Worm (Caenorhabditis elegans) whole organism, L1 larva: Measurements from ENCODE around the gene ZC15.10.

ENCODE experiments used
- C04F5.9 ChIP-seq: sonication (generic microtip); optimal IDR thresholded peaks from 2 replicates; lab custom pipeline; 2016; ENCODE audit warnings: missing genetic modification characterization, missing compliant biosample characterization
- C16A3.4 ChIP-seq: fragments of 150-350 bp; optimal IDR thresholded peaks from 2 replicates; lab custom pipeline; 2014; ENCODE audit warnings: missing biosample characterization, missing genetic modification characterization
- alr-1 ChIP-seq: fragments of 200-800 bp; sonication (Bioruptor generic); optimal IDR thresholded peaks from 2 replicates; lab custom pipeline; 2018; ENCODE audit warnings: borderline replicate concordance, mild to moderate bottlenecking, missing genetic modification characterization, missing compliant biosample characterization
- blmp-1 ChIP-seq: fragments of 150-350 bp; optimal IDR thresholded peaks from 2 replicates; lab custom pipeline; 2014; ENCODE audit warnings: missing biosample characterization, missing genetic modification characterization
- ceh-8 ChIP-seq: fragments of 200-800 bp; sonication (Bioruptor generic); optimal IDR thresholded peaks from 2 replicates; lab custom pipeline; 2018; ENCODE audit warnings: mild to moderate bottlenecking, missing genetic modification characterization, moderate library complexity, missing compliant biosample characterization
- ces-1 ChIP-seq: fragments of 150-350 bp; optimal IDR thresholded peaks from 2 replicates; lab custom pipeline; 2014; ENCODE audit warnings: missing biosample characterization, missing genetic modification reagents, missing genetic modification characterization
- dpl-1 ChIP-seq, 3 experiments: fragments of 150-350 bp in 2 of 3; sonication (generic microtip) in 1 of 3; optimal IDR thresholded peaks; 2 replicates each; lab custom pipeline; 2014 to 2017; ENCODE audit warnings: missing biosample characterization in 3 of 3, missing genetic modification characterization in 3 of 3, missing genetic modification reagents in 3 of 3
- dsc-1 ChIP-seq: sonication (generic microtip); optimal IDR thresholded peaks from 2 replicates; lab custom pipeline; 2016; ENCODE audit warnings: mild to moderate bottlenecking, missing genetic modification characterization, missing compliant biosample characterization
- egl-13 ChIP-seq: sonication (generic microtip); optimal IDR thresholded peaks from 2 replicates; lab custom pipeline; 2016; ENCODE audit warnings: missing genotype, missing genetic modification reagents, missing genetic modification characterization, missing compliant biosample characterization
- elt-2 ChIP-seq: sonication (generic microtip); optimal IDR thresholded peaks from 2 replicates; lab custom pipeline; 2016; ENCODE audit warnings: missing genetic modification characterization, mild to moderate bottlenecking, inconsistent platforms, missing compliant biosample characterization, missing genetic modification reagents
- ets-5 ChIP-seq: fragments of 200-800 bp; sonication (Bioruptor generic); IDR thresholded peaks from 2 replicates; pipeline ENCODE4 v1.3.6; 2022; ENCODE audit warnings: missing genetic modification characterization, missing compliant biosample characterization
- fkh-10 ChIP-seq: sonication (generic microtip); optimal IDR thresholded peaks from 2 replicates; lab custom pipeline; 2017; ENCODE audit warnings: missing biosample characterization, missing genetic modification reagents, missing genetic modification characterization
- grh-1 ChIP-seq: fragments of 200-800 bp; sonication (Bioruptor generic); IDR thresholded peaks from 2 replicates; pipeline ENCODE4 v1.3.6; 2022; ENCODE audit warnings: missing genetic modification reagents, missing genetic modification characterization, missing compliant biosample characterization
- hlh-17 ChIP-seq: fragments of 200-800 bp; sonication (Bioruptor generic); optimal IDR thresholded peaks from 2 replicates; lab custom pipeline; 2018; ENCODE audit warnings: missing genetic modification characterization, mild to moderate bottlenecking, missing compliant biosample characterization, moderate library complexity, borderline replicate concordance
- hlh-4 ChIP-seq: sonication (generic microtip); optimal IDR thresholded peaks from 2 replicates; lab custom pipeline; 2016; ENCODE audit warnings: mild to moderate bottlenecking, missing genetic modification characterization, missing compliant biosample characterization
- hpl-2 ChIP-seq: fragments of 150-350 bp; optimal IDR thresholded peaks from 2 replicates; lab custom pipeline; 2014; ENCODE audit warnings: missing biosample characterization, missing genetic modification reagents, missing genetic modification characterization
- irx-1 ChIP-seq: sonication (generic microtip); optimal IDR thresholded peaks from 2 replicates; lab custom pipeline; 2016; ENCODE audit warnings: missing genetic modification characterization, missing compliant biosample characterization
- isw-1 ChIP-seq: fragments of 200-800 bp; sonication (Bioruptor generic); IDR thresholded peaks from 2 replicates; pipeline ENCODE4 v1.3.6; 2022; ENCODE audit warnings: missing genetic modification characterization, missing compliant biosample characterization
- jun-1 ChIP-seq: fragments of 150-350 bp; optimal IDR thresholded peaks from 2 replicates; lab custom pipeline; 2014; ENCODE audit warnings: missing biosample characterization, missing genetic modification reagents, missing genetic modification characterization
- lin-13 ChIP-seq: fragments of 150-350 bp; optimal IDR thresholded peaks from 2 replicates; lab custom pipeline; 2014; ENCODE audit warnings: missing biosample characterization, missing genetic modification reagents, missing genetic modification characterization
- lin-15B ChIP-seq: fragments of 150-350 bp; sonication (generic microtip); optimal IDR thresholded peaks from 3 replicates; lab custom pipeline; 2014; ENCODE audit warnings: missing biosample characterization, missing genetic modification characterization
- lir-3 ChIP-seq: sonication (generic microtip); optimal IDR thresholded peaks from 2 replicates; lab custom pipeline; 2016; ENCODE audit warnings: mild to moderate bottlenecking, missing genetic modification characterization, moderate library complexity, missing compliant biosample characterization; ENCODE audit not compliant: poor library complexity
- mdl-1 ChIP-seq, 2 experiments: fragments of 150-350 bp; optimal IDR thresholded peaks; 2 replicates each; lab custom pipeline; 2014 to 2017; ENCODE audit warnings: missing biosample characterization in 2 of 2, missing genetic modification characterization in 2 of 2, inconsistent platforms in 1 of 2
- mef-2 ChIP-seq: fragments of 150-350 bp; optimal IDR thresholded peaks from 2 replicates; lab custom pipeline; 2014; ENCODE audit warnings: missing biosample characterization, missing genetic modification characterization
- nhr-28 ChIP-seq: fragments of 150-350 bp; optimal IDR thresholded peaks from 2 replicates; lab custom pipeline; 2014; ENCODE audit warnings: missing biosample characterization, missing genetic modification characterization
- nhr-47 ChIP-seq: sonication (generic microtip); optimal IDR thresholded peaks from 2 replicates; lab custom pipeline; 2016; ENCODE audit warnings: mild to moderate bottlenecking, missing genetic modification characterization, moderate library complexity, missing compliant biosample characterization
- nhr-77 ChIP-seq: fragments of 150-350 bp; optimal IDR thresholded peaks from 2 replicates; lab custom pipeline; 2014; ENCODE audit warnings: missing biosample characterization, missing genetic modification characterization
- nhr-85 ChIP-seq: sonication (generic microtip); peaks from one replicate; lab custom pipeline; 2016; ENCODE audit warnings: missing genetic modification characterization, inconsistent platforms, missing compliant biosample characterization
- pax-3 ChIP-seq: fragments of 200-800 bp; sonication (Bioruptor generic); optimal IDR thresholded peaks from 2 replicates; lab custom pipeline; 2018; ENCODE audit warnings: mild to moderate bottlenecking, missing genetic modification characterization, moderate library complexity, missing compliant biosample characterization
- skn-1 ChIP-seq: fragments of 150-350 bp; optimal IDR thresholded peaks from 2 replicates; lab custom pipeline; 2014; ENCODE audit warnings: missing biosample characterization, missing genetic modification characterization
- sup-37 ChIP-seq: fragments of 200-800 bp; sonication (Bioruptor generic); optimal IDR thresholded peaks from 2 replicates; lab custom pipeline; 2018; ENCODE audit warnings: mild to moderate bottlenecking, missing genetic modification characterization, missing compliant biosample characterization
- swsn-7 ChIP-seq: sonication (generic microtip); optimal IDR thresholded peaks from 2 replicates; lab custom pipeline; 2016; ENCODE audit warnings: missing genetic modification characterization, missing compliant biosample characterization
- unc-30 ChIP-seq: sonication (generic microtip); optimal IDR thresholded peaks from 2 replicates; lab custom pipeline; 2017; ENCODE audit warnings: missing biosample characterization, missing genetic modification characterization
- unc-62 ChIP-seq: fragments of 150-350 bp; optimal IDR thresholded peaks from 2 replicates; lab custom pipeline; 2014; ENCODE audit warnings: missing biosample characterization, missing genetic modification reagents, missing genetic modification characterization
- unc-86 ChIP-seq: sonication (generic microtip); optimal IDR thresholded peaks from 2 replicates; lab custom pipeline; 2016; ENCODE audit warnings: missing genetic modification characterization, missing compliant biosample characterization
- xbp-1 ChIP-seq: sonication (generic microtip); optimal IDR thresholded peaks from 2 replicates; lab custom pipeline; 2016; ENCODE audit warnings: missing genetic modification characterization, missing compliant biosample characterization
- zag-1 ChIP-seq: fragments of 150-350 bp; optimal IDR thresholded peaks from 2 replicates; lab custom pipeline; 2014; ENCODE audit warnings: missing biosample characterization, missing genetic modification characterization
- zip-4 ChIP-seq: fragments of 200-800 bp; sonication (Bioruptor generic); optimal IDR thresholded peaks from 2 replicates; lab custom pipeline; 2018; ENCODE audit warnings: mild to moderate bottlenecking, missing genetic modification characterization, moderate library complexity, missing compliant biosample characterization
- ztf-11 ChIP-seq, 2 experiments: sonication (generic microtip); optimal IDR thresholded peaks; 2 replicates each; lab custom pipeline; 2016 to 2017; ENCODE audit warnings: missing genetic modification characterization in 2 of 2, missing biosample characterization in 1 of 2, missing compliant biosample characterization in 1 of 2
- ztf-4 ChIP-seq: fragments of 150-350 bp; optimal IDR thresholded peaks from 2 replicates; lab custom pipeline; 2014; ENCODE audit warnings: missing biosample characterization, missing genetic modification characterization

Gene ZC15.10

ce11 chrV:20325417-20325816 lies 14.9 kb downstream of the ZC15.10 start, which contains the start of gene Y38H6A.1:
Gene Y38H6A.1, plus strand, starts transcription at chrV:20325717.
- TF ChIP-seq C04F5.9 (tag; lab: Kevin White, UChicago) (no peak), unc-62 (no peak), hpl-2 (GFP tag; lab: Kevin White, UChicago) (no peak), sup-37 (GFP tag; lab: Kevin White, UChicago) (no peak), ztf-11 (tag; optimal IDR thresholded peaks at IDR 0.05; lab: Kevin White, UChicago) (no peak), ets-5 (GFP tag; lab: Robert Waterston, UW) (no peak), swsn-7 (tag; lab: Kevin White, UChicago) (no peak), zag-1 (tag; lab: Kevin White, UChicago) (no peak), dsc-1 (tag; lab: Kevin White, UChicago) (no peak), dpl-1 (GFP tag; optimal IDR thresholded peaks at IDR 0.05; lab: Kevin White, UChicago) (no peak), alr-1 (tag; lab: Kevin White, UChicago) (no peak), xbp-1 (tag; lab: Kevin White, UChicago) (no peak), ces-1 (GFP tag; lab: Kevin White, UChicago) (no peak), nhr-28 (tag; lab: Kevin White, UChicago) (no peak), grh-1 (no peak), egl-13 (no peak), ztf-4 (tag; lab: Kevin White, UChicago) (no peak)

DNA sequence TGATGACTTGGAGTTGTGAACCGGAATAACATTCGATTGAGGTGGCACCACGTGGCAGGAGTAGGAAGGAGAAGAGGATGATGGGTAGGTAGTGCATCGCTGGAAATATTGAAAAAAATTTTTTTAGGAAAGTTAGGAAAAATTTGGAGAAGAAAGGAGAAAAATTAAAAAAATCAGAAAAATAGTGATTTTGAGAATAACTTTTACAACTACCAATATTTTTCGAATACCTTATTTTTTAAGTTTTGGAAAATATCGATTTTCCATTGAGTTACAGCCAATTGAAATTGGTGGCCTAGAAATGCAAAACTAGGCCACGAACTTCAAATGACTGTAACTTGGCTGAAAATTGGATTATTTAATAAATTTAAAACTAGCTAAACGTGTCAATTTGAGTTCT lies 24.7 kb downstream of the ZC15.10 start, which contains the start of gene Y38H6A.5:
TSS of gene Y38H6A.5 (minus strand) at position 101 of the 400 bp plus-strand sequence.
- TF ChIP-seq jun-1, result no peak
- no peak for TF ChIP-seq skn-1 (tag; lab: Kevin White, UChicago)
- TF ChIP-seq nhr-77 (tag; lab: Kevin White, UChicago), result no peak
- TF ChIP-seq lir-3, result no peak
- TF ChIP-seq mef-2 (tag; lab: Kevin White, UChicago), result no peak
- no peak for TF ChIP-seq isw-1 (GFP tag; lab: Robert Waterston, UW)
- TF ChIP-seq unc-86, result no peak
- TF ChIP-seq nhr-85, result peak; percentile 17

DNA sequence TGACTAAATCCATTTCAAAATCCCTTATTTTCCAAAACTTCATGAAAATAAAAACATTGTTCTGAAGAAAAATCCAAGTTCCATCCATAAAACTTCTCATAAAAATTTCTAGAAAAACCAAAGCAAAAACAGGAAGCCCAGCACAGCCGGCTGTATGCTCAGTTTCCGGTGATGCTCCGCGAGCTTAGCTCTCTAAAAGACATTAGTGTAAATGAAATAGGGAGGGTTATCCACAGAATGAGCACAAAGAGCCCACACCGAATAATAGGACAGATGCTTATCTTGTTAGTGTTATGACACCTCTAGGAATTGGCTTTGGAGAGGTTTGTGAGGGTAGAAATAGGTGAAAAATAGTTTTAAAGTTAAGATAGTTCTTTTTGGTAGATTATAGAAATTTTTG lies 27.5 kb downstream of the ZC15.10 start:
- TF ChIP-seq egl-13 (no peak), zip-4 (GFP tag; lab: Kevin White, UChicago) (no peak), pax-3 (no peak), grh-1 (no peak), C16A3.4 (tag; lab: Kevin White, UChicago) (no peak), lir-3 (no peak), mdl-1 (tag; optimal IDR thresholded peaks at IDR 0.05; lab: Kevin White, UChicago) (no peak), jun-1 (no peak), ets-5 (GFP tag; lab: Robert Waterston, UW) (no peak), ztf-4 (tag; lab: Kevin White, UChicago) (no peak)
- TF ChIP-seq, all 84 proteins: peak for 0

ce11 chrV:20338870-20339269 lies 28.3 kb downstream of the ZC15.10 start:
- TF ChIP-seq fkh-10 (peak; percentile 44), unc-30 (no peak), irx-1 (tag; lab: Kevin White, UChicago) (peak; percentile 23), blmp-1 (no peak)

ce11 chrV:20344889-20345288 lies 34.4 kb downstream of the ZC15.10 start, which contains the start of gene Y38H6A.3:
Gene Y38H6A.3, plus strand, starts transcription at chrV:20345189.
- TF ChIP-seq lin-13 (GFP tag; lab: Kevin White, UChicago), result no peak
- TF ChIP-seq nhr-47 (tag; lab: Kevin White, UChicago), result no peak
- TF ChIP-seq ces-1 (GFP tag; lab: Kevin White, UChicago), result no peak
- no peak for TF ChIP-seq ceh-8 (GFP tag; lab: Kevin White, UChicago)
- TF ChIP-seq irx-1 (tag; lab: Kevin White, UChicago), result no peak
- no peak for TF ChIP-seq lin-15B (tag; lab: Kevin White, UChicago)
- TF ChIP-seq C16A3.4 (tag; lab: Kevin White, UChicago), result no peak
- no peak for TF ChIP-seq hlh-17 (GFP tag; lab: Kevin White, UChicago)
- TF ChIP-seq unc-86, result no peak
- no peak for TF ChIP-seq elt-2 (tag; lab: Kevin White, UChicago)
- TF ChIP-seq mdl-1 (tag; optimal IDR thresholded peaks at IDR 0.05; lab: Kevin White, UChicago), result no peak
- no peak for TF ChIP-seq hlh-4
